Worm (Caenorhabditis elegans) whole organism, young adult: ENCODE measurements around the gene K04F1.9.

ENCODE experiments used
- C17E4.6 ChIP-seq: fragments of 200-800 bp; sonication (Bioruptor generic); IDR thresholded peaks from 2 replicates; pipeline ENCODE4 v1.3.6; 2022; ENCODE audit warnings: missing genetic modification reagents, missing genetic modification characterization, missing compliant biosample characterization
- atf-7 ChIP-seq: sonication (generic microtip); optimal IDR thresholded peaks from 2 replicates; lab custom pipeline; 2017; ENCODE audit warnings: mild to moderate bottlenecking, missing genetic modification characterization, missing compliant biosample characterization
- egl-44 ChIP-seq: fragments of 200-800 bp; sonication (Bioruptor generic); IDR thresholded peaks from 2 replicates; pipeline ENCODE4 v1.3.6; 2022; ENCODE audit warnings: missing genetic modification reagents, missing genetic modification characterization, missing compliant biosample characterization
- gei-17 ChIP-seq: fragments of 200-800 bp; sonication (Bioruptor generic); optimal IDR thresholded peaks from 2 replicates; lab custom pipeline; 2018; ENCODE audit warnings: mild to moderate bottlenecking, missing genetic modification characterization, missing compliant biosample characterization
- him-1 ChIP-seq: sonication (generic microtip); optimal IDR thresholded peaks from 2 replicates; lab custom pipeline; 2016; ENCODE audit warnings: missing genotype, missing genetic modification reagents, missing genetic modification characterization, missing compliant biosample characterization
- hmg-20 ChIP-seq: fragments of 200-800 bp; sonication (Bioruptor generic); IDR thresholded peaks from 2 replicates; pipeline ENCODE4 v1.3.6; 2022; ENCODE audit warnings: missing genetic modification reagents, missing genetic modification characterization, missing compliant biosample characterization
- pha-4 ChIP-seq: fragments of 150-350 bp; sonication (generic microtip); optimal IDR thresholded peaks from 2 replicates; lab custom pipeline; 2014; ENCODE audit warnings: missing biosample characterization, missing genetic modification reagents, missing genetic modification characterization
- sea-2 ChIP-seq: fragments of 200-800 bp; sonication (Bioruptor generic); IDR thresholded peaks from 2 replicates; pipeline ENCODE4 v1.3.6; 2022; ENCODE audit warnings: missing genetic modification characterization, missing compliant biosample characterization
- tbx-9 ChIP-seq: sonication (generic microtip); optimal IDR thresholded peaks from 2 replicates; lab custom pipeline; 2016; ENCODE audit warnings: borderline replicate concordance, missing genetic modification characterization, inconsistent platforms, missing compliant biosample characterization
- unc-130 ChIP-seq: sonication (generic microtip); optimal IDR thresholded peaks from 2 replicates; lab custom pipeline; 2016; ENCODE audit warnings: missing genetic modification reagents, missing genetic modification characterization, missing compliant biosample characterization
- unc-62 ChIP-seq: fragments of 150-350 bp; optimal IDR thresholded peaks from 2 replicates; lab custom pipeline; 2014; ENCODE audit warnings: missing biosample characterization, missing genetic modification reagents, missing genetic modification characterization

- TF ChIP-seq tbx-9 (tag; lab: Kevin White, UChicago) (no peak), pha-4 (tag; lab: Kevin White, UChicago) (no peak), unc-130 (GFP tag; lab: Kevin White, UChicago) (no peak), gei-17 (no peak), atf-7 (tag; lab: Kevin White, UChicago) (no peak), sea-2 (GFP tag; lab: Robert Waterston, UW) (no peak), C17E4.6 (no peak), unc-62 (GFP tag; lab: Kevin White, UChicago) (no peak), egl-44 (no peak), him-1 (no peak), hmg-20 (GFP tag; lab: Robert Waterston, UW) (no peak)
Measured at ce11 chrV:1698400-1698799, 33.4 kb downstream of the K04F1.9 start.
